Fruit fly (Drosophila melanogaster) whole organism, embryonic: ENCODE measurements around the gene CG5892.
A peak's percentile ranks its signal among the peaks of the same experiment; 100 is the strongest.

Experiments used
- ATbp ChIP-seq: fragments of 200-800 bp; sonication (Bioruptor generic); optimal IDR thresholded peaks from 2 replicates; lab custom pipeline; 2017; ENCODE audit warnings: missing biosample characterization, mild to moderate bottlenecking, missing genetic modification characterization, missing genetic modification reagents
- Ada2b ChIP-seq: fragments of 200-800 bp; sonication (Bioruptor generic); IDR thresholded peaks from 2 replicates; pipeline ENCODE4 v1.3.6; 2022; ENCODE audit warnings: missing biosample characterization, missing genetic modification characterization
- Aef1 ChIP-seq: fragments of 200-800 bp; sonication (Bioruptor generic); IDR thresholded peaks from 3 replicates; pipeline ENCODE4 v1.3.6; 2022; ENCODE audit warnings: missing biosample characterization, missing genetic modification characterization
- Atf3 ChIP-seq: fragments of 200-800 bp; sonication (Bioruptor generic); optimal IDR thresholded peaks from 3 replicates; lab custom pipeline; 2016; ENCODE audit warnings: missing biosample characterization, missing genetic modification characterization
- Bgb ChIP-seq: fragments of 200-800 bp; sonication (Bioruptor generic); IDR thresholded peaks from 2 replicates; pipeline ENCODE4 v1.3.6; 2022; ENCODE audit warnings: missing biosample characterization, missing genetic modification characterization; ENCODE audit not compliant: partially characterized antibody
- C15 ChIP-seq: fragments of 200-800 bp; sonication (Bioruptor generic); IDR thresholded peaks from 3 replicates; pipeline ENCODE4 v1.3.6; 2022; ENCODE audit warnings: missing biosample characterization, missing genetic modification characterization
- CG15514 ChIP-seq: fragments of 200-800 bp; sonication (Bioruptor generic); optimal IDR thresholded peaks from 3 replicates; lab custom pipeline; 2017; ENCODE audit warnings: missing biosample characterization, missing genetic modification characterization, mild to moderate bottlenecking, moderate library complexity, missing genetic modification reagents
- CG15601 ChIP-seq: fragments of 200-800 bp; sonication (Bioruptor generic); optimal IDR thresholded peaks from 3 replicates; lab custom pipeline; 2019; ENCODE audit warnings: missing biosample characterization, mild to moderate bottlenecking, missing genetic modification characterization, moderate library complexity
- CG17829 ChIP-seq: fragments of 200-800 bp; optimal IDR thresholded peaks from 2 replicates; lab custom pipeline; 2019; ENCODE audit warnings: missing biosample characterization, mild to moderate bottlenecking, missing genetic modification characterization, moderate library complexity
- CG1832 ChIP-seq: fragments of 200-800 bp; sonication (Bioruptor generic); optimal IDR thresholded peaks from 2 replicates; lab custom pipeline; 2017; ENCODE audit warnings: missing biosample characterization, mild to moderate bottlenecking, missing genetic modification characterization, inconsistent platforms
- CG18619 ChIP-seq: fragments of 200-800 bp; sonication (Bioruptor generic); optimal IDR thresholded peaks from 3 replicates; lab custom pipeline; 2017; ENCODE audit warnings: missing biosample characterization, mild to moderate bottlenecking, missing genetic modification characterization
- CG3163 ChIP-seq: fragments of 200-800 bp; sonication (Bioruptor generic); optimal IDR thresholded peaks from 3 replicates; lab custom pipeline; 2016; ENCODE audit warnings: missing biosample characterization, missing genetic modification characterization
- CG32532 ChIP-seq: fragments of 200-800 bp; sonication (Bioruptor generic); IDR thresholded peaks from 2 replicates; pipeline ENCODE4 v1.3.6; 2022; ENCODE audit warnings: missing biosample characterization, missing genetic modification characterization
- CG32772 ChIP-seq: fragments of 200-800 bp; sonication (Bioruptor generic); IDR thresholded peaks from 2 replicates; pipeline ENCODE4 v1.3.6; 2022; ENCODE audit warnings: missing biosample characterization, missing genetic modification characterization
- CG33557 ChIP-seq: fragments of 200-800 bp; sonication (Bioruptor generic); optimal IDR thresholded peaks from 2 replicates; lab custom pipeline; 2019; ENCODE audit warnings: missing biosample characterization, mild to moderate bottlenecking, missing genetic modification characterization, moderate library complexity
- CG3995 ChIP-seq: fragments of 200-800 bp; sonication (Bioruptor generic); optimal IDR thresholded peaks from 3 replicates; lab custom pipeline; 2016; ENCODE audit warnings: missing biosample characterization, missing genetic modification characterization
- CG5953 ChIP-seq: fragments of 200-800 bp; sonication (Bioruptor generic); IDR thresholded peaks from 2 replicates; pipeline ENCODE4 v1.3.6; 2022; ENCODE audit warnings: missing biosample characterization, missing genetic modification characterization
- CG7745 ChIP-seq: fragments of 200-800 bp; sonication (Bioruptor generic); optimal IDR thresholded peaks from 2 replicates; lab custom pipeline; 2018; ENCODE audit warnings: missing biosample characterization, mild to moderate bottlenecking, missing genetic modification characterization, moderate library complexity
- CG7786 ChIP-seq: fragments of 200-800 bp; sonication (Bioruptor generic); optimal IDR thresholded peaks from 2 replicates; lab custom pipeline; 2016; ENCODE audit warnings: missing biosample characterization, missing genetic modification characterization
- CG7839 ChIP-seq: fragments of 200-800 bp; sonication (Bioruptor generic); optimal IDR thresholded peaks from 3 replicates; lab custom pipeline; 2018; ENCODE audit warnings: missing biosample characterization, mild to moderate bottlenecking, missing genetic modification characterization, moderate library complexity
- CG8290 ChIP-seq, 3 experiments: fragments of 200-800 bp; sonication (Bioruptor generic); optimal IDR thresholded peaks; 2 replicates each; lab custom pipeline; 2016 to 2019; ENCODE audit warnings: missing biosample characterization in 3 of 3, missing genetic modification characterization in 3 of 3, mild to moderate bottlenecking in 2 of 3, moderate library complexity in 1 of 3
- Dbx ChIP-seq: fragments of 200-800 bp; sonication (Bioruptor generic); IDR thresholded peaks from 3 replicates; pipeline ENCODE4 v1.3.6; 2022; ENCODE audit warnings: missing biosample characterization, missing genetic modification characterization
- Dll ChIP-seq: fragments of 200-800 bp; sonication (Bioruptor generic); IDR thresholded peaks from 4 replicates; pipeline ENCODE4 v1.3.6; 2022; ENCODE audit warnings: missing biosample characterization, missing genetic modification characterization; ENCODE audit not compliant: partially characterized antibody
- Doc2 ChIP-seq: fragments of 200-800 bp; sonication (Bioruptor generic); IDR thresholded peaks from 2 replicates; pipeline ENCODE4 v1.3.6; 2022; ENCODE audit warnings: missing biosample characterization, missing genetic modification characterization
- E2f2 ChIP-seq: fragments of 200-800 bp; sonication (Bioruptor generic); IDR thresholded peaks from 2 replicates; pipeline ENCODE4 v1.3.6; 2022; ENCODE audit warnings: missing biosample characterization, missing genetic modification characterization
- HHEX ChIP-seq: fragments of 200-800 bp; sonication (Bioruptor generic); optimal IDR thresholded peaks from 3 replicates; lab custom pipeline; 2017; ENCODE audit warnings: missing biosample characterization, mild to moderate bottlenecking, missing genetic modification characterization, missing genetic modification reagents
- MESR4 ChIP-seq: fragments of 200-800 bp; sonication (Bioruptor generic); optimal IDR thresholded peaks from 2 replicates; lab custom pipeline; 2018; ENCODE audit warnings: missing biosample characterization, mild to moderate bottlenecking, missing genetic modification characterization, moderate library complexity
- Neu2 ChIP-seq: fragments of 200-800 bp; sonication (Bioruptor generic); optimal IDR thresholded peaks from 3 replicates; lab custom pipeline; 2016; ENCODE audit warnings: missing biosample characterization, missing genetic modification characterization, borderline replicate concordance
- Nf-YA ChIP-seq: fragments of 200-800 bp; sonication (Bioruptor generic); IDR thresholded peaks from 2 replicates; pipeline ENCODE4 v1.3.6; 2022; ENCODE audit warnings: missing biosample characterization, missing genetic modification characterization
- Rfx ChIP-seq: fragments of 200-800 bp; sonication (Bioruptor generic); IDR thresholded peaks from 2 replicates; pipeline ENCODE4 v1.3.6; 2022; ENCODE audit warnings: missing biosample characterization, missing genetic modification characterization
- Ssrp ChIP-seq: fragments of 200-800 bp; sonication (Bioruptor generic); optimal IDR thresholded peaks from 2 replicates; lab custom pipeline; 2018; ENCODE audit warnings: missing biosample characterization, mild to moderate bottlenecking, missing genetic modification characterization, moderate library complexity
- Xbp1 ChIP-seq: fragments of 200-800 bp; sonication (Bioruptor generic); optimal IDR thresholded peaks from 3 replicates; lab custom pipeline; 2016; ENCODE audit warnings: missing biosample characterization, mild to moderate bottlenecking, missing genetic modification characterization
- ap ChIP-seq: fragments of 200-800 bp; sonication (Bioruptor generic); IDR thresholded peaks from 2 replicates; pipeline ENCODE4 v1.3.6; 2022; ENCODE audit warnings: missing biosample characterization, missing genetic modification characterization
- ash1 ChIP-seq: fragments of 200-800 bp; sonication (Bioruptor generic); optimal IDR thresholded peaks from 2 replicates; lab custom pipeline; 2018; ENCODE audit warnings: missing biosample characterization, mild to moderate bottlenecking, missing genetic modification characterization
- cad ChIP-seq: fragments of >200 bp; optimal IDR thresholded peaks from 2 replicates; lab custom pipeline; 2017; ENCODE audit warnings: missing biosample characterization, missing genetic modification characterization
- chm ChIP-seq: fragments of 200-800 bp; sonication (Bioruptor generic); IDR thresholded peaks from 2 replicates; pipeline ENCODE4 v1.3.6; 2022; ENCODE audit warnings: missing biosample characterization, missing genetic modification characterization
- crc ChIP-seq: fragments of 200-800 bp; sonication (Bioruptor generic); optimal IDR thresholded peaks from 2 replicates; lab custom pipeline; 2016; ENCODE audit warnings: missing biosample characterization, missing genetic modification characterization
- crp ChIP-seq, 2 experiments: fragments of 200-800 bp; sonication (Bioruptor generic); optimal IDR thresholded peaks; 2 replicates in 1 of 2; 3 replicates in 1 of 2; lab custom pipeline; 2017; ENCODE audit warnings: missing biosample characterization in 2 of 2, missing genetic modification characterization in 2 of 2, mild to moderate bottlenecking in 1 of 2, moderate library complexity in 1 of 2
- dati ChIP-seq: fragments of 200-800 bp; sonication (Bioruptor generic); IDR thresholded peaks from 2 replicates; pipeline ENCODE4 v1.3.6; 2022; ENCODE audit warnings: missing biosample characterization, missing genetic modification characterization
- dimm ChIP-seq: fragments of 200-800 bp; sonication (Bioruptor generic); IDR thresholded peaks from 2 replicates; pipeline ENCODE4 v1.3.6; 2022; ENCODE audit warnings: missing biosample characterization, missing genetic modification characterization
- disco-r ChIP-seq: fragments of 200-800 bp; sonication (Bioruptor generic); optimal IDR thresholded peaks from 2 replicates; lab custom pipeline; 2016; ENCODE audit warnings: missing biosample characterization, missing genetic modification characterization
- kay ChIP-seq: fragments of 200-800 bp; sonication (Bioruptor generic); optimal IDR thresholded peaks from 2 replicates; lab custom pipeline; 2016; ENCODE audit warnings: missing biosample characterization, missing genetic modification characterization
- pan ChIP-seq, 4 experiments: fragments of >200 bp in 3 of 4; fragments of 200-800 bp in 1 of 4; sonication (Bioruptor generic) in 1 of 4; optimal IDR thresholded peaks in 3 of 4; IDR thresholded peaks in 1 of 4; 2 replicates each; pipeline versions ENCODE4 v1.3.6 to Lab custom; 2017 to 2022; ENCODE audit warnings: missing biosample characterization in 2 of 4, missing genetic modification characterization in 2 of 4, mixed read lengths in 1 of 4
- row ChIP-seq: fragments of 200-800 bp; sonication (Bioruptor generic); IDR thresholded peaks from 3 replicates; pipeline ENCODE4 v1.3.6; 2022; ENCODE audit warnings: missing biosample characterization, missing genetic modification characterization
- sd ChIP-seq: fragments of 200-800 bp; sonication (Bioruptor generic); optimal IDR thresholded peaks from 3 replicates; lab custom pipeline; 2018; ENCODE audit warnings: missing biosample characterization, mild to moderate bottlenecking, missing genetic modification characterization, moderate library complexity
- so ChIP-seq: fragments of 200-800 bp; sonication (Bioruptor generic); IDR thresholded peaks from 3 replicates; pipeline ENCODE4 v1.3.6; 2022; ENCODE audit warnings: missing biosample characterization, missing genetic modification characterization
- wdn ChIP-seq: fragments of 200-800 bp; sonication (Bioruptor generic); IDR thresholded peaks from 2 replicates; pipeline ENCODE4 v1.3.6; 2022; ENCODE audit warnings: missing biosample characterization, missing genetic modification characterization
- zen2 ChIP-seq: fragments of 200-800 bp; sonication (Bioruptor generic); IDR thresholded peaks from 3 replicates; pipeline ENCODE4 v1.3.6; 2022; ENCODE audit warnings: missing biosample characterization, missing genetic modification characterization; ENCODE audit not compliant: partially characterized antibody
- zf30C ChIP-seq: fragments of 200-800 bp; sonication (Bioruptor generic); optimal IDR thresholded peaks from 3 replicates; lab custom pipeline; 2018; ENCODE audit warnings: missing biosample characterization, mild to moderate bottlenecking, missing genetic modification characterization

Gene CG5892

DNA sequence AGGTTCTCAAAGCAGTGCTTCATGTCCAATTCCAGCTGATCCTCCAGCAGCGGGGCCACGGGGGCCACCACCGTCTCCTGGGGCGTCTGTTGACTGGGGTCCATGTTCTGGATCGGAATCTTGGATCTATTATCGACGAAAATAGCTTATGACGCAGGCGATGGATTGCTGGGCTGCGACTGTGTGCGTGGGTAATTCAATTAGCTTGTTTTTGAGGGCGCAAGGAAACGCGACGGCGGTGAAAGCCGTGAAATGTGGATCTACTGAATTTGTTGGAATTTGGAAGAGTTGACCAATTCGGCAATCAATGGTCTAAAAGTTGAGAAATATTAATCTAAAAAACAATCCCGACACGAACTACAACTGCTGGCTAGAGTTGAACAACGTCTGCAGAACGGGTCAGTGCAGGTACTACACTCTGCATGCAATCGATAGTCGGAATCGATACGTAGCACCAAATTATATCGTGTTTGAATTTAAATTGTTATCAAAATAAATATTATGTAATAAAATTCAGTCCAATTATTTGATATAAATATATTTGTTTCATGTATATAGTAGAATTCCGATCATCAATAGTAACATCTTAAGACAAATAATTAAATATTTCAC lies 31.1 kb downstream of the CG5892 start, which contains the start of gene CG3308 (continued):
- TF ChIP-seq ash1 (GFP tag; lab: Kevin White, UChicago) = no peak
- TF ChIP-seq CG7839 = peak; percentile 30
- TF ChIP-seq Aef1 (GFP tag; lab: Robert Waterston, UW) = no peak
- TF ChIP-seq CG8290 (GFP tag; optimal IDR thresholded peaks at IDR 0.05; lab: Kevin White, UChicago) = no peak
- TF ChIP-seq CG8290 (tag; optimal IDR thresholded peaks at IDR 0.05; lab: Kevin White, UChicago) = peak in 1 of 2 experiments; percentile 71
- peak; percentile 14 for TF ChIP-seq Atf3 (GFP tag; lab: Kevin White, UChicago)
- no peak for TF ChIP-seq zf30C (GFP tag; lab: Kevin White, UChicago)
- TF ChIP-seq crp (GFP tag; optimal IDR thresholded peaks at IDR 0.05; lab: Kevin White, UChicago) = peak in 1 of 2 experiments; percentile 31
- TF ChIP-seq CG1832 (GFP tag; lab: Kevin White, UChicago) = no peak
- no peak for TF ChIP-seq CG32772 (GFP tag; lab: Robert Waterston, UW)
- no peak for TF ChIP-seq pan (optimal IDR thresholded peaks at IDR 0.05; lab: Kevin White, UChicago)
- TF ChIP-seq pan (GFP tag; optimal IDR thresholded peaks at IDR 0.05 in 1 of 2, IDR thresholded peaks at IDR 0.05 in 1 of 2) = no peak
- TF ChIP-seq HHEX (GFP tag; lab: Kevin White, UChicago) = no peak
- TF ChIP-seq Ada2b (GFP tag; lab: Robert Waterston, UW) = no peak
- no peak for TF ChIP-seq Neu2 (GFP tag; lab: Kevin White, UChicago)
- TF ChIP-seq dimm (GFP tag; lab: Robert Waterston, UW) = no peak
- no peak for TF ChIP-seq CG33557 (GFP tag; lab: Kevin White, UChicago)
- no peak for TF ChIP-seq crc (GFP tag; lab: Kevin White, UChicago)
- TF ChIP-seq Dll (GFP tag; lab: Robert Waterston, UW) = peak; percentile 81
- TF ChIP-seq row (GFP tag; lab: Robert Waterston, UW) = peak; percentile 20; the same call in 1 of the 3 replicates
- no peak for TF ChIP-seq CG18619 (GFP tag; lab: Kevin White, UChicago)
- TF ChIP-seq CG7786 (GFP tag; lab: Kevin White, UChicago) = peak; percentile 2
- no peak for TF ChIP-seq dati (GFP tag; lab: Robert Waterston, UW)
- TF ChIP-seq Bgb (GFP tag; lab: Robert Waterston, UW) = peak; percentile 92
- peak; percentile 16 for TF ChIP-seq CG15601 (tag; lab: Kevin White, UChicago)
- TF ChIP-seq sd (tag; lab: Kevin White, UChicago) = peak; percentile 26
- peak; percentile 76 for TF ChIP-seq MESR4 (GFP tag; lab: Kevin White, UChicago)
- peak; percentile 78 for TF ChIP-seq Rfx (GFP tag; lab: Robert Waterston, UW)
- no peak for TF ChIP-seq disco-r (GFP tag; lab: Kevin White, UChicago)
- no peak for TF ChIP-seq Nf-YA (GFP tag; lab: Robert Waterston, UW)
- peak; percentile 56 for TF ChIP-seq Xbp1 (GFP tag; lab: Kevin White, UChicago)
- no peak for TF ChIP-seq so (GFP tag; lab: Robert Waterston, UW)
- peak; percentile 23 for TF ChIP-seq CG3995 (GFP tag; lab: Kevin White, UChicago)
- TF ChIP-seq CG7745 (tag; lab: Kevin White, UChicago) = no peak
- TF ChIP-seq CG3163 = no peak
- peak; percentile 54 for TF ChIP-seq CG17829 (tag; lab: Kevin White, UChicago)
- no peak; the same call in 2 of the 3 replicates for TF ChIP-seq zen2 (GFP tag; lab: Robert Waterston, UW)
- no peak for TF ChIP-seq CG5953 (GFP tag; lab: Robert Waterston, UW)
- peak; percentile 60; the same call in 2 of the 3 replicates for TF ChIP-seq Dbx (GFP tag; lab: Robert Waterston, UW)
- 0 out of 2 replicates have a peak, but pooled peaks have one; percentile 29 for TF ChIP-seq chm (GFP tag; lab: Robert Waterston, UW)
- TF ChIP-seq kay (GFP tag; lab: Kevin White, UChicago) = peak; percentile 36
- no peak for TF ChIP-seq ap (GFP tag; lab: Robert Waterston, UW)
- TF ChIP-seq C15 (GFP tag; lab: Robert Waterston, UW) = no peak
- no peak for TF ChIP-seq Doc2 (GFP tag; lab: Robert Waterston, UW)
- no peak for TF ChIP-seq cad (GFP tag; lab: Kevin White, UChicago)
- TF ChIP-seq ATbp (GFP tag; lab: Kevin White, UChicago) = no peak
- TF ChIP-seq E2f2 (GFP tag; lab: Robert Waterston, UW) = peak; percentile 97
- TF ChIP-seq wdn = no peak
- no peak for TF ChIP-seq Ssrp
- peak; percentile 85 for TF ChIP-seq CG15514 (GFP tag; lab: Kevin White, UChicago)
- TF ChIP-seq CG32532 = peak; percentile 51; the same call in 1 of the 2 replicates
